Worm (Caenorhabditis elegans) whole organism, mixed stage, embryonic: Measurements from ENCODE around the gene pcp-2.
A peak's percentile ranks its signal among the peaks of the same experiment; 100 is the strongest.

Experiments
- M03D4.4 ChIP-seq: sonication (generic microtip); optimal IDR thresholded peaks from 2 replicates; lab custom pipeline; 2017; ENCODE audit warnings: mild to moderate bottlenecking, missing genetic modification characterization, missing compliant biosample characterization
- bed-3 ChIP-seq: fragments of 200-800 bp; sonication (Bioruptor generic); optimal IDR thresholded peaks from 3 replicates; lab custom pipeline; 2018; ENCODE audit warnings: mild to moderate bottlenecking, missing genetic modification characterization, moderate library complexity, missing compliant biosample characterization
- blmp-1 ChIP-seq: fragments of 150-350 bp; optimal IDR thresholded peaks from 2 replicates; lab custom pipeline; 2014; ENCODE audit warnings: missing biosample characterization, missing genetic modification characterization
- ceh-39 ChIP-seq: fragments of 150-350 bp; optimal IDR thresholded peaks from 2 replicates; lab custom pipeline; 2014; ENCODE audit warnings: missing biosample characterization, missing genetic modification characterization
- ceh-43 ChIP-seq: fragments of 200-800 bp; sonication (Bioruptor generic); optimal IDR thresholded peaks from 2 replicates; lab custom pipeline; 2018; ENCODE audit warnings: mild to moderate bottlenecking, missing genetic modification characterization, moderate library complexity, missing compliant biosample characterization
- ceh-83 ChIP-seq: fragments of 200-800 bp; sonication (Bioruptor generic); optimal IDR thresholded peaks from 2 replicates; lab custom pipeline; 2018; ENCODE audit warnings: mild to moderate bottlenecking, missing genetic modification characterization, missing compliant biosample characterization
- ces-1 ChIP-seq: fragments of 150-350 bp; optimal IDR thresholded peaks from 2 replicates; lab custom pipeline; 2014; ENCODE audit warnings: missing biosample characterization, missing genetic modification reagents, missing genetic modification characterization
- cnd-1 ChIP-seq: fragments of 200-800 bp; sonication (Bioruptor generic); optimal IDR thresholded peaks from 2 replicates; lab custom pipeline; 2018; ENCODE audit warnings: mild to moderate bottlenecking, missing genetic modification characterization, missing compliant biosample characterization
- elt-1 ChIP-seq: sonication (generic microtip); optimal IDR thresholded peaks from 2 replicates; lab custom pipeline; 2017; ENCODE audit warnings: missing genetic modification characterization, mild to moderate bottlenecking, missing compliant biosample characterization, antibody characterized with exemption, moderate library complexity, borderline replicate concordance; ENCODE audit not compliant: insufficient read depth
- elt-3 ChIP-seq: fragments of 150-350 bp; optimal IDR thresholded peaks from 2 replicates; lab custom pipeline; 2014; ENCODE audit warnings: missing biosample characterization, missing genetic modification characterization
- flh-1 ChIP-seq: fragments of 200-800 bp; sonication (Bioruptor generic); optimal IDR thresholded peaks from 2 replicates; lab custom pipeline; 2018; ENCODE audit warnings: mild to moderate bottlenecking, missing genetic modification characterization, moderate library complexity, missing compliant biosample characterization
- ham-2 ChIP-seq: fragments of 200-800 bp; sonication (Bioruptor generic); optimal IDR thresholded peaks from 2 replicates; lab custom pipeline; 2018; ENCODE audit warnings: mild to moderate bottlenecking, missing genetic modification characterization, missing compliant biosample characterization
- hlh-1 ChIP-seq: fragments of 150-350 bp; optimal IDR thresholded peaks from 2 replicates; lab custom pipeline; 2014; ENCODE audit warnings: missing biosample characterization, missing genetic modification reagents, missing genetic modification characterization
- lin-13 ChIP-seq: fragments of 150-350 bp; optimal IDR thresholded peaks from 2 replicates; lab custom pipeline; 2014; ENCODE audit warnings: missing biosample characterization, missing genetic modification characterization
- lin-32 ChIP-seq: fragments of 200-800 bp; sonication (Bioruptor generic); optimal IDR thresholded peaks from 2 replicates; lab custom pipeline; 2018; ENCODE audit warnings: mild to moderate bottlenecking, missing genetic modification characterization, missing compliant biosample characterization
- lsy-2 ChIP-seq: fragments of 150-350 bp; optimal IDR thresholded peaks from 2 replicates; lab custom pipeline; 2014; ENCODE audit warnings: missing biosample characterization, missing genetic modification characterization
- mab-5 ChIP-seq: fragments of 150-350 bp; optimal IDR thresholded peaks from 2 replicates; lab custom pipeline; 2014; ENCODE audit warnings: missing biosample characterization, missing genetic modification characterization
- mep-1 ChIP-seq: fragments of 150-350 bp; optimal IDR thresholded peaks from 2 replicates; lab custom pipeline; 2017; ENCODE audit warnings: missing biosample characterization, missing genetic modification reagents, missing genetic modification characterization, inconsistent platforms
- mls-2 ChIP-seq: sonication (generic microtip); optimal IDR thresholded peaks from 2 replicates; lab custom pipeline; 2016; ENCODE audit warnings: mild to moderate bottlenecking, missing genetic modification characterization, moderate library complexity, missing compliant biosample characterization
- nhr-12 ChIP-seq: fragments of 150-350 bp; optimal IDR thresholded peaks from 2 replicates; lab custom pipeline; 2014; ENCODE audit warnings: missing biosample characterization, missing genetic modification characterization
- nhr-2 ChIP-seq: fragments of 150-350 bp; optimal IDR thresholded peaks from 2 replicates; lab custom pipeline; 2014; ENCODE audit warnings: missing biosample characterization, missing genetic modification characterization
- nhr-237 ChIP-seq: fragments of 150-350 bp; optimal IDR thresholded peaks from 2 replicates; lab custom pipeline; 2014; ENCODE audit warnings: missing biosample characterization, missing genetic modification characterization
- nhr-28 ChIP-seq: fragments of 150-350 bp; optimal IDR thresholded peaks from 2 replicates; lab custom pipeline; 2014; ENCODE audit warnings: missing biosample characterization, missing genetic modification characterization
- nhr-76 ChIP-seq: sonication (generic microtip); optimal IDR thresholded peaks from 2 replicates; lab custom pipeline; 2017; ENCODE audit warnings: missing biosample characterization, missing genetic modification characterization
- sem-2 ChIP-seq: fragments of 200-800 bp; sonication (Bioruptor generic); optimal IDR thresholded peaks from 2 replicates; lab custom pipeline; 2018; ENCODE audit warnings: mild to moderate bottlenecking, missing genetic modification characterization, missing compliant biosample characterization
- snpc-4 ChIP-seq: fragments of 150-350 bp; optimal IDR thresholded peaks from 2 replicates; lab custom pipeline; 2014; ENCODE audit warnings: missing biosample characterization, missing genetic modification characterization
- sptf-1 ChIP-seq: sonication (generic microtip); optimal IDR thresholded peaks from 2 replicates; lab custom pipeline; 2017; ENCODE audit warnings: mild to moderate bottlenecking, missing genetic modification characterization, moderate library complexity, missing compliant biosample characterization
- tbx-8 ChIP-seq: fragments of 200-800 bp; sonication (Bioruptor generic); optimal IDR thresholded peaks from 2 replicates; lab custom pipeline; 2018; ENCODE audit warnings: mild to moderate bottlenecking, missing genetic modification characterization, moderate library complexity, missing compliant biosample characterization
- unc-120 ChIP-seq: sonication (generic microtip); optimal IDR thresholded peaks from 2 replicates; lab custom pipeline; 2017; ENCODE audit warnings: missing genetic modification characterization, missing compliant biosample characterization; ENCODE audit not compliant: poor library complexity, severe bottlenecking
- unc-39 ChIP-seq: fragments of 150-350 bp; optimal IDR thresholded peaks from 2 replicates; lab custom pipeline; 2014; ENCODE audit warnings: missing biosample characterization, missing genetic modification characterization
- unc-62 ChIP-seq: fragments of 150-350 bp; optimal IDR thresholded peaks from 2 replicates; lab custom pipeline; 2014; ENCODE audit warnings: missing biosample characterization, missing genetic modification reagents, missing genetic modification characterization
- zip-8 ChIP-seq: fragments of 150-350 bp; optimal IDR thresholded peaks from 2 replicates; lab custom pipeline; 2014; ENCODE audit warnings: missing biosample characterization, missing genetic modification characterization
- ztf-11 ChIP-seq: fragments of 150-350 bp; optimal IDR thresholded peaks from 2 replicates; lab custom pipeline; 2014; ENCODE audit warnings: missing biosample characterization, missing genetic modification characterization

The pcp-2 gene

DNA sequence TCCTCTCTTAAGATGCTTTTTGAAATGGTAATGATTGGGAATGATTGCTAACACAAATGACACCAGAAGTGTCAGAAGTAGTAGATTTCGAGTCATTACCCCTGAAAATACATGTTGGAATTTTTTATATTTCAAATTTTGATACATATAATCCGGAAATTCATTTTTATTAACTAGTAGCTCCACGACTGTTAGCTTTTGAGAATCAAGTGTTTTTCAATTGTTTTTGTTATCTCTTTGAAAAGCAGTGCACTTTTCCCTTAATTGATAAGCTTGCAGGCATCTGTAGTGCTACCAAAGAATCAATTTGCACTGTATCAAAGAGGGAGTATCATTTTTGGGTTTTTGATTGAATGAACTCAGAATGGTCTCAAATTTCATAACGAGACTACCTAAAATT is at the start of gene pcp-2:
Gene pcp-2 (minus strand): TSS at position 101 of the 400 bp plus-strand sequence.
- no peak for TF ChIP-seq cnd-1
- TF ChIP-seq nhr-2 = no peak
- TF ChIP-seq nhr-12 (tag; lab: Kevin White, UChicago) = no peak
- no peak for TF ChIP-seq nhr-237 (tag; lab: Kevin White, UChicago)
- no peak for TF ChIP-seq unc-62 (GFP tag; lab: Kevin White, UChicago)
- no peak for TF ChIP-seq ces-1 (GFP tag; lab: Kevin White, UChicago)
- TF ChIP-seq lin-13 = no peak
- no peak for TF ChIP-seq ham-2

DNA sequence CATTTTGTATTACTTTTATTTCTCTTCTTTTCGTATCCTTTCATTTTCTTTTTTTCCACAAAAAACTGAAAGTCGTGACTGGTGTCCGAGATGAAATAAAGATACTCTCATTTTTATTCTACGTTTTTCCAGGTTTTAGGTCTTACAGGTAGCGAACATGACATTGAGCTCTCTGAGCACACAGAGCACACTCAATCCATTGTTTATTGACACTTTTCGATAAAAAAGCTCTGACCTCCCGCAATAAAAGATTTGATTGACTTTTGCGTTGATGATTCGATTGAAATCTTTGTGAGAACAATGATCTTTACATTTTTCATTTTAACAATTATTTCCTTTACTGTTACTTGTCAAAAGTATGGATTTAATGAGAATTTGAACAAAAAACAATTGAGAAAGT is 47.2 kb upstream of the pcp-2 start, which contains the start of gene C46C2.6:
Gene C46C2.6 (plus strand): TSS at position 301 of the 400 bp plus-strand sequence.
- TF ChIP-seq tbx-8 (GFP tag; lab: Kevin White, UChicago) = no peak
- TF ChIP-seq zip-8 (tag; lab: Kevin White, UChicago) = no peak
- TF ChIP-seq mls-2 (tag; lab: Kevin White, UChicago) = no peak

DNA sequence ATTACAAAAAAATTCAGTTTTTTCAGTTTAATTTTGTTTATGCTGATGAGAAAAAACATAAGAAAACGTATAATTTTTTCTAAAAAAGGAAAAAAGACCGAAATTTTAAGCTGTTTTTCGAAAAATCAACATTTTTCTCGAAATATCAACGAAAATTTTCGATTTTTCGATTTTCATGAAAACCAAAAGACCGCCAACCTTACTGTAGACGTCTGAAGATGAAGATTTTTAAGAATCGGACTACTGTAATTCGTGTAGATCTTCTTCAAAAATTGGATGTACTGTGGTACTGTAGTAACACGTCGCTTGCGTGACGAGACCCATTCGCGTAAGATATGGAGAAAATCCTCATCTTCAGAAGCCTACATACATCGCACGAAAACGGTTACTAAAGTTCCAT is 45.9 kb upstream of the pcp-2 start:
- TF ChIP-seq cnd-1 (no peak), sptf-1 (tag; lab: Kevin White, UChicago) (no peak), mep-1 (no peak), nhr-237 (tag; lab: Kevin White, UChicago) (no peak), ceh-83 (GFP tag; lab: Kevin White, UChicago) (no peak), elt-1 (tag; lab: Kevin White, UChicago) (no peak), hlh-1 (no peak), lin-32 (GFP tag; lab: Kevin White, UChicago) (no peak), flh-1 (GFP tag; lab: Kevin White, UChicago) (no peak), nhr-2 (no peak), M03D4.4 (tag; lab: Kevin White, UChicago) (no peak), ztf-11 (tag; lab: Kevin White, UChicago) (no peak), elt-3 (tag; lab: Kevin White, UChicago) (no peak)

DNA sequence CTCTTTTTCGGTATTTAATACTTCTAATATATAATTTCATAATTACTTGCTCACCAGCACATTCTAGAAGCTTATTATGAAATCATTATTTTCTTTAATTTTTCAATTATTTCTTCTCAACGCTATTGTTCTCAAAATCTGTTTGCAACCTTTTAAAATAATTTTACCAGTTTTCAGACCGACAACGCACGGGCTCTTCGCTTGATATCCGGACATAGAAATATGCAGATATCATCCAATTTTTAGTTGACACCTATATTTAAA is 34.9 kb upstream of the pcp-2 start, which contains the start of gene wnk-1:
Gene wnk-1 (plus strand): TSS at position 165 of the 264 bp plus-strand sequence.
- no peak for TF ChIP-seq nhr-28
- TF ChIP-seq nhr-76 (tag; lab: Kevin White, UChicago) = no peak
- TF ChIP-seq blmp-1 (tag; lab: Kevin White, UChicago) = no peak

DNA sequence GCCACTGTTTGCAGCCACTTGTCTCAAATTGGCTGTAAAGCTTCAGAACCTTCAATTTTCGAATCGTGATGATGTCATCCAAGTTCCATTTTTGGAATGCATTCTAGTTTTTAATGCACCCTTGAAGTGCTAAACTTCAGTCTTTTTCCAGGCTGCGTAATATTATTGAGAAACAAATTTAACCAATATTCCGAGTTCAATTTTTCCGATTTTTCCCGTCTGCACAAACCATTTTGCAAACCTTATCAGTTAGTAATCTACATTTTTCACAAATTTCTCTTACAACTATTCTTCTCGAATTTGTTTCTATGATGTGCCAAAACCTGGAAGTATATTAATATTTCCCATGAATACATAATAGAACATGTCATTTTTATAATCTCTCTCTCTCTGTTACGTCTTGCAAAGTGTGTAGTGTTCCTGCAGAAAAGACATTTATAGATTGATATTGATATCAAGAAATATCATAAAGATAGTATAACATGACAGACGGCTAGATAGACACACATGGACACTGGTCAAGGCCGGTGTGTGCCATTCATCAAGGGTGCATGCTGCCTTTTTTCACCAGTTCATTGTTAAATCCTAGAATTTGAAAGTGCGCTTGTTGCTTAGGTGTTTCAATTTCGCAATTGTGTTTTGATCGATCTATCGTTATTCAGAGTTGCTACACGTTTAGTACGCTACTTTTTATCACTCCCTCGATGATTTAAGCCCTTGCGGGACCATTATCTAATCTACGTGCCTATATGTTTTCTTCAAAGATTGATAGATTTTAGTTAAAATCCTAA is 34.4 kb upstream of the pcp-2 start:
- TF ChIP-seq unc-120 (tag; lab: Kevin White, UChicago) (no peak), mab-5 (no peak), lsy-2 (tag; lab: Kevin White, UChicago) (no peak), ceh-39 (no peak), nhr-12 (tag; lab: Kevin White, UChicago) (no peak), unc-39 (tag; lab: Kevin White, UChicago) (no peak), flh-1 (GFP tag; lab: Kevin White, UChicago) (no peak), M03D4.4 (tag; lab: Kevin White, UChicago) (no peak)
- TF ChIP-seq, all 35 proteins: peak for 0

DNA sequence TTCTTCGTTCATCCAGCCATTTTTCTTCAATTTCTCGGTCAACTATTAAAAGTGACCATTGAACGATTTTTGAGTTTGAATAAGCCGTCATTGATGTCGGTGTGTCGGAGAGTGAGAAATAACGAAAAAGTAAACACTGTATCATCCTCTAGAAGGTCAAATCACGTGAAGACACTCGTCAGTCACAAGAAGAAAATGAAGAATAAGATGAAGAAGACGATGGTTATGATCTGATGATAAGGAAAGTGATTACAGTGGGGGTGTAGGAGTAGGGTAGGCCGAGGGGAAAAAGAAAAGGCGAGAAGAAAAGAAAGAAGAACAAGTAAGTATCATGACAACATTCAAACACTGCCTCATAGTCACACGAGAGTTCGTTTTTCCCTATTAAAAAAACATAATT is 33.2 kb upstream of the pcp-2 start:
- TF ChIP-seq tbx-8 (GFP tag; lab: Kevin White, UChicago) (no peak), elt-3 (tag; lab: Kevin White, UChicago) (peak; percentile 43)

DNA sequence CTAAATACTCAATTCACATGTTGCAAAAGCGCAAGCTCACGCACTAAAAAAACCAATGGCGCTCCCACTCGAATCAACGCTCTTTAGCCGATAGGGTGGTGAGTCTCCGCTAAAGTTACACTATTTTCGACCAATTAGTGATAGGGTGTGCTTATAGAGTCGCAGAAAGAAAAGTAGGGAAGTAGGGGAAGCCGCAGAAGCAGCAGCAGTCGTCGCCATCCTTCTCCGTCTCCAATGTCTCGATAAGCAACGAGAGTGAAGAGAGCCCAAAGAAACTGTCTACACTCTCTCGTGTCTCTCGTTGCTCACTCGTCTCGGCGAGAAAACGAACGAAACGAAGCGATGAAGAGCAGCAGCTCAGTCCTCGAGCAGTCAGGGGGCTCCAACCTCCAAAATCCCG is 31.8 kb upstream of the pcp-2 start:
- no peak for TF ChIP-seq nhr-2
- TF ChIP-seq ztf-11 (tag; lab: Kevin White, UChicago) = no peak
- TF ChIP-seq unc-120 (tag; lab: Kevin White, UChicago) = peak; percentile 96
- TF ChIP-seq ceh-39 = no peak
- TF ChIP-seq hlh-1 = peak; percentile 58
- TF ChIP-seq ces-1 (GFP tag; lab: Kevin White, UChicago) = peak; percentile 79
- TF ChIP-seq nhr-28 = no peak
- TF ChIP-seq lin-32 (GFP tag; lab: Kevin White, UChicago) = no peak
- no peak for TF ChIP-seq M03D4.4 (tag; lab: Kevin White, UChicago)
- no peak for TF ChIP-seq blmp-1 (tag; lab: Kevin White, UChicago)
- no peak for TF ChIP-seq elt-1 (tag; lab: Kevin White, UChicago)
- no peak for TF ChIP-seq lsy-2 (tag; lab: Kevin White, UChicago)
- TF ChIP-seq nhr-237 (tag; lab: Kevin White, UChicago) = no peak
- TF ChIP-seq elt-3 (tag; lab: Kevin White, UChicago) = no peak
- TF ChIP-seq ceh-43 (GFP tag; lab: Kevin White, UChicago) = no peak
- TF ChIP-seq flh-1 (GFP tag; lab: Kevin White, UChicago) = no peak
- TF ChIP-seq unc-62 (GFP tag; lab: Kevin White, UChicago) = peak; percentile 23
- peak; percentile 32 for TF ChIP-seq mls-2 (tag; lab: Kevin White, UChicago)
- TF ChIP-seq mep-1 = peak; percentile 33
- TF ChIP-seq ham-2 = peak; percentile 45
- TF ChIP-seq sem-2 (GFP tag; lab: Kevin White, UChicago) = no peak
- no peak for TF ChIP-seq cnd-1
- no peak for TF ChIP-seq snpc-4 (tag; lab: Kevin White, UChicago)
- no peak for TF ChIP-seq bed-3 (GFP tag; lab: Kevin White, UChicago)
- no peak for TF ChIP-seq lin-13
- TF ChIP-seq mab-5 = no peak
- no peak for TF ChIP-seq unc-39 (tag; lab: Kevin White, UChicago)
- TF ChIP-seq nhr-12 (tag; lab: Kevin White, UChicago) = no peak
- TF ChIP-seq tbx-8 (GFP tag; lab: Kevin White, UChicago) = no peak
- TF ChIP-seq sptf-1 (tag; lab: Kevin White, UChicago) = peak; percentile 42
